Worm (Caenorhabditis elegans): ENCODE measurements around the gene ZK1290.15.

ZK1290.15 gene

DNA sequence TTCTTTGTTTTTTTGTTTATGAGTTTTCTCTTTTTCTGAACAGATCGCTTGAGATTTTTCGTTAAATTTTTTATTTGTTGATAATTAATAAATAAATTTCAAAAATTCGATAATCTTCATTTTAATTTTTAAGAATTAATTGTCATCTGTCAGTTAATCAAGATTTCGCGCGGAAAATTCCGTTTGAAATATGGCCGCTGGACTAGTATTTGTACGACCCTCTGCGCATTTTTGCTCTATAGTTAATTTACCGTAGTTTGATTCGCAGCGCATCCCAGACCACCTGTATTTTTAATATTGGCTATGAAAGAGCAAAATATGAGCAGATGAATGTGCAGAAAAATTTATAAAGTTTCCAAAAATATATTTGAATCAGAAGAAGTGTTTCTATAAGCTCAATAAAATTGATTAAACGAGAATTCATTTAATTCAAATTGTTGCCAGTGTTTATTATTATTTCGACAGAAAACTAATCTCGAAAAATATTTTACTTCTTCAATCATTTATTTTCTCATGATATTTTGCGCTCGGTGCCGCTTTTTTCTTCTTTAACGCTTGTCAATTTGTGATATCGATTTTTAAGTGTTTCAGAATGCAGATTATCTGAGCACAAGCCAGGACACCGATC, 14.3 kb downstream of the ZK1290.15 start, which contains the start of gene nfi-1 (continued):
- no peak for TF ChIP-seq mel-28 (tag; optimal IDR thresholded peaks at IDR 0.05; ENCODE audit: borderline replicate concordance)
- TF ChIP-seq nhr-27 (tag; optimal IDR thresholded peaks at IDR 0.05): no peak
- no peak for TF ChIP-seq ama-1 (optimal IDR thresholded peaks at IDR 0.05)
- no peak for TF ChIP-seq ama-1 (GFP tag; optimal IDR thresholded peaks at IDR 0.05)
- TF ChIP-seq Y79H2A.3 (GFP tag; conservative IDR thresholded peaks at IDR 0.05): no peak
- TF ChIP-seq tlf-1 (GFP tag; optimal IDR thresholded peaks at IDR 0.05): no peak
- TF ChIP-seq F10E7.11 (tag; optimal IDR thresholded peaks at IDR 0.05): no peak
- TF ChIP-seq F33H1.4 (GFP tag; IDR thresholded peaks at IDR 0.05): no peak
- peak; percentile 49; the same call in 1 of the 2 replicates for TF ChIP-seq mcd-1 (GFP tag; IDR thresholded peaks at IDR 0.05)
- TF ChIP-seq Y56A3A.18 (GFP tag; IDR thresholded peaks at IDR 0.05): no peak
- TF ChIP-seq athp-1 (tag; optimal IDR thresholded peaks at IDR 0.05): no peak
- TF ChIP-seq zim-3 (tag; optimal IDR thresholded peaks at IDR 0.05): no peak
- TF ChIP-seq tbp1 (GFP tag; optimal IDR thresholded peaks at IDR 0.05): no peak
- no peak for TF ChIP-seq F23B12.7 (tag; optimal IDR thresholded peaks at IDR 0.05; ENCODE audit: insufficient read depth)
- TF ChIP-seq nhr-120 (GFP tag; IDR thresholded peaks at IDR 0.05): no peak
- TF ChIP-seq dox-1 (GFP tag; IDR thresholded peaks at IDR 0.05): peak; percentile 42; the same call in 1 of the 2 replicates
- TF ChIP-seq B0035.1 (tag; optimal IDR thresholded peaks at IDR 0.05): no peak
- no peak for TF ChIP-seq aptf-2 (GFP tag; conservative IDR thresholded peaks at IDR 0.05)
- no peak for TF ChIP-seq attf-3 (GFP tag; conservative IDR thresholded peaks at IDR 0.05)
- TF ChIP-seq sdz-38 (tag; optimal IDR thresholded peaks at IDR 0.05): no peak
- no peak for TF ChIP-seq let-526 (GFP tag; IDR thresholded peaks at IDR 0.05)

DNA sequence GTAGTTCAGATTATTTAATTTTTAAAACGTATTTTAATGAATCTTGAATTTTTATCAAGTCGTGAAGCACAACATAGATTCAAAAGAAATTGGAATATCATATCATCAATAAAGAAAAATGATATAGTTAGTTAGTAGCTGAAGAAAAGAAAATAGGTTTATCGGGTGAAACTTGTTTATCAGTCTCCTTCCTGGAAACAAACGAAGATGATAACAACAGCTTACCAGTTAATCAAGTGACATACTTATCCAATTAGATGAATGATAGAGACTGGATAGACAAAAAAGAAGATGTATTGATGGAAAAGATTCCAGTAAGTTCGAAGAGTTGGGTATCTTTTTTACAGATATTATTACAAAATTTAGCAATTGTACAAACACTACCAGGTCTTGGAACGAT, 19.6 kb downstream of the ZK1290.15 start:
- TF ChIP-seq ZK185.1 (tag; optimal IDR thresholded peaks at IDR 0.05; ENCODE audit: poor library complexity, severe bottlenecking): no peak
- no peak for TF ChIP-seq Y56A3A.18 (GFP tag; IDR thresholded peaks at IDR 0.05)
- TF ChIP-seq nhr-80 (tag; optimal IDR thresholded peaks at IDR 0.05): no peak

DNA sequence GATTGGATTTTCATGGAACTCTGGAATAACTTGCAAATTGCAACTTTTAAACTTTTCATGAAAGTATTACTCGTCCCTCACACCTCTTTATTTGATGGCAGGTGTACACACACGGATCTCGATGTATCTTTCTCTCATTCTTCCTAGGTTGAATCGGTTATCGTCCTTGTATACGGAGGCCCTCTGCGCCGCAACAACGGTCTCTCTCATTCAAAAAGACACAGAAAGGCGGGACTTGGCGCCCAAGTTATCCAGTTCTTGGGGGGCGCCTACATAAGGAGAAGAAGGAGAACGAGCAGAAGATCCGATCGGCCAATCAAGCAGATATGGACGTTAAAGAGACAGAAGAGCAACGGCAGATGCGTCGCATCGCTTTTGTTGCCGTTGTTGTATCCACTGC, 20.4 kb downstream of the ZK1290.15 start, which contains the start of gene rol-8:
TSS of gene rol-8 (plus strand) at position 301 of the 400 bp plus-strand sequence.
- no peak for TF ChIP-seq F33H1.4 (GFP tag; IDR thresholded peaks at IDR 0.05)
- no peak for TF ChIP-seq dpff-1 (tag; optimal IDR thresholded peaks at IDR 0.05)
- no peak for TF ChIP-seq ceh-79 (tag; optimal IDR thresholded peaks at IDR 0.05)
- TF ChIP-seq aptf-3 (GFP tag; IDR thresholded peaks at IDR 0.05): no peak
- TF ChIP-seq ztf-18 (tag; optimal IDR thresholded peaks at IDR 0.05): no peak
- TF ChIP-seq nhr-179 (tag; optimal IDR thresholded peaks at IDR 0.05): no peak
- no peak for TF ChIP-seq Y53G8AR.9 (GFP tag; conservative IDR thresholded peaks at IDR 0.05)
- TF ChIP-seq aptf-2 (GFP tag; conservative IDR thresholded peaks at IDR 0.05): no peak
- no peak for TF ChIP-seq hrde-1 (tag; optimal IDR thresholded peaks at IDR 0.05; ENCODE audit: borderline replicate concordance)
- TF ChIP-seq akir-1 (GFP tag; optimal IDR thresholded peaks at IDR 0.05): no peak
- no peak for TF ChIP-seq egl-44 (GFP tag; IDR thresholded peaks at IDR 0.05)
- TF ChIP-seq repo-1 (tag; optimal IDR thresholded peaks at IDR 0.05): no peak
- TF ChIP-seq F39B2.1 (GFP tag; IDR thresholded peaks at IDR 0.05): no peak
- no peak for TF ChIP-seq K11D2.4 (GFP tag; IDR thresholded peaks at IDR 0.05)
- no peak for TF ChIP-seq pbrm-1 (GFP tag; IDR thresholded peaks at IDR 0.05)
- TF ChIP-seq ama-1 (optimal IDR thresholded peaks at IDR 0.05): no peak
- TF ChIP-seq ama-1 (GFP tag; optimal IDR thresholded peaks at IDR 0.05): no peak

Measured in whole organism, young adult.